Fruit fly (Drosophila melanogaster) whole organism, embryonic: ENCODE measurements around the gene Dok.

Experiments
- ATbp ChIP-seq: fragments of 200-800 bp; sonication (Bioruptor generic); optimal IDR thresholded peaks from 2 replicates; lab custom pipeline; 2017; ENCODE audit warnings: missing biosample characterization, mild to moderate bottlenecking, missing genetic modification characterization, missing genetic modification reagents
- Adf1 ChIP-seq: fragments of 200-800 bp; sonication (Bioruptor generic); IDR thresholded peaks from 2 replicates; pipeline ENCODE4 v1.3.6; 2022; ENCODE audit warnings: missing biosample characterization, missing genetic modification characterization
- Atf6 ChIP-seq: fragments of 200-800 bp; sonication (Bioruptor generic); IDR thresholded peaks from 2 replicates; pipeline ENCODE4 v1.3.6; 2022; ENCODE audit warnings: missing biosample characterization, missing genetic modification characterization
- Awh ChIP-seq: fragments of 200-800 bp; sonication (Bioruptor generic); IDR thresholded peaks from 2 replicates; pipeline ENCODE4, ENCODE4 v1.3.6; 2022; ENCODE audit warnings: missing biosample characterization, missing genetic modification characterization
- Blimp-1 ChIP-seq: fragments of 200-800 bp; sonication (Bioruptor generic); optimal IDR thresholded peaks from 3 replicates; lab custom pipeline; 2018; ENCODE audit warnings: missing biosample characterization, missing genetic modification characterization, mild to moderate bottlenecking, moderate library complexity, missing genetic modification reagents
- CG10147 ChIP-seq: fragments of 200-800 bp; sonication (Bioruptor generic); optimal IDR thresholded peaks from 2 replicates; lab custom pipeline; 2019; ENCODE audit warnings: missing biosample characterization, mild to moderate bottlenecking, missing genetic modification characterization, moderate library complexity
- CG11696 ChIP-seq: fragments of 200-800 bp; sonication (Bioruptor generic); IDR thresholded peaks from 2 replicates; pipeline ENCODE4 v1.3.6; 2022; ENCODE audit warnings: missing biosample characterization, missing genetic modification characterization
- CG12236 ChIP-seq: fragments of 200-800 bp; sonication (Bioruptor generic); optimal IDR thresholded peaks from 2 replicates; lab custom pipeline; 2016; ENCODE audit warnings: missing biosample characterization, missing genetic modification characterization
- CG12299 ChIP-seq: fragments of 200-800 bp; sonication (Bioruptor generic); optimal IDR thresholded peaks from 2 replicates; lab custom pipeline; 2018; ENCODE audit warnings: missing biosample characterization, mild to moderate bottlenecking, missing genetic modification characterization
- CG12391 ChIP-seq: fragments of 200-800 bp; sonication (Bioruptor generic); optimal IDR thresholded peaks from 3 replicates; lab custom pipeline; 2018; ENCODE audit warnings: missing biosample characterization, mild to moderate bottlenecking, missing genetic modification characterization, moderate library complexity
- CG12769 ChIP-seq: fragments of 200-800 bp; sonication (Bioruptor generic); optimal IDR thresholded peaks from 2 replicates; lab custom pipeline; 2019; ENCODE audit warnings: missing biosample characterization, mild to moderate bottlenecking, missing genetic modification characterization, moderate library complexity
- CG15601 ChIP-seq: fragments of 200-800 bp; sonication (Bioruptor generic); optimal IDR thresholded peaks from 3 replicates; lab custom pipeline; 2019; ENCODE audit warnings: missing biosample characterization, mild to moderate bottlenecking, missing genetic modification characterization, moderate library complexity
- CG16815 ChIP-seq: fragments of 200-800 bp; sonication (Bioruptor generic); optimal IDR thresholded peaks from 3 replicates; lab custom pipeline; 2017; ENCODE audit warnings: missing biosample characterization, mild to moderate bottlenecking, missing genetic modification characterization
- CG17912 ChIP-seq: fragments of 200-800 bp; sonication (Bioruptor generic); optimal IDR thresholded peaks from 2 replicates; lab custom pipeline; 2018; ENCODE audit warnings: missing biosample characterization, mild to moderate bottlenecking, missing genetic modification characterization
- CG18476 ChIP-seq: fragments of 200-800 bp; sonication (Bioruptor generic); optimal IDR thresholded peaks from 2 replicates; lab custom pipeline; 2016; ENCODE audit warnings: missing biosample characterization, mild to moderate bottlenecking, missing genetic modification characterization
- CG2875 ChIP-seq: fragments of 200-800 bp; sonication (Bioruptor generic); optimal IDR thresholded peaks from 2 replicates; lab custom pipeline; 2017; ENCODE audit warnings: missing biosample characterization, mild to moderate bottlenecking, missing genetic modification characterization, missing genetic modification reagents
- CG3838 ChIP-seq: fragments of 200-800 bp; sonication (Bioruptor generic); optimal IDR thresholded peaks from 3 replicates; lab custom pipeline; 2016; ENCODE audit warnings: missing biosample characterization, missing genetic modification characterization
- CG43689 ChIP-seq: fragments of 200-800 bp; sonication (Bioruptor generic); IDR thresholded peaks from 2 replicates; pipeline ENCODE4 v1.3.6; 2022; ENCODE audit warnings: missing biosample characterization, missing genetic modification characterization
- CG4820 ChIP-seq: fragments of 200-800 bp; sonication (Bioruptor generic); optimal IDR thresholded peaks from 3 replicates; lab custom pipeline; 2016; ENCODE audit warnings: missing biosample characterization, missing genetic modification characterization
- CG6654 ChIP-seq: fragments of 200-800 bp; sonication (Bioruptor generic); optimal IDR thresholded peaks from 2 replicates; lab custom pipeline; 2017; ENCODE audit warnings: missing biosample characterization, mild to moderate bottlenecking, missing genetic modification characterization
- CG7839 ChIP-seq: fragments of 200-800 bp; sonication (Bioruptor generic); optimal IDR thresholded peaks from 3 replicates; lab custom pipeline; 2018; ENCODE audit warnings: missing biosample characterization, mild to moderate bottlenecking, missing genetic modification characterization, moderate library complexity
- Dip2 ChIP-seq: fragments of 200-800 bp; sonication (Bioruptor generic); IDR thresholded peaks from 2 replicates; pipeline ENCODE4 v1.3.6; 2022; ENCODE audit warnings: missing biosample characterization, missing genetic modification characterization
- Hand ChIP-seq: fragments of 200-800 bp; sonication (Bioruptor generic); optimal IDR thresholded peaks from 2 replicates; lab custom pipeline; 2017; ENCODE audit warnings: mild to moderate bottlenecking, missing biosample characterization, missing genetic modification reagents, missing genetic modification characterization
- HmgZ ChIP-seq: fragments of 200-800 bp; sonication (Bioruptor generic); optimal IDR thresholded peaks from 2 replicates; lab custom pipeline; 2018; ENCODE audit warnings: missing biosample characterization, mild to moderate bottlenecking, missing genetic modification characterization
- Hmr ChIP-seq: fragments of 200-800 bp; sonication (Bioruptor generic); optimal IDR thresholded peaks from 3 replicates; lab custom pipeline; 2017; ENCODE audit warnings: mild to moderate bottlenecking, missing biosample characterization, missing genetic modification reagents, missing genetic modification characterization
- Max ChIP-seq: fragments of 200-800 bp; sonication (Bioruptor generic); optimal IDR thresholded peaks from 2 replicates; lab custom pipeline; 2016; ENCODE audit warnings: missing biosample characterization, mild to moderate bottlenecking, missing genetic modification characterization
- NC2β ChIP-seq: fragments of 200-800 bp; sonication (Bioruptor generic); optimal IDR thresholded peaks from 2 replicates; lab custom pipeline; 2016; ENCODE audit warnings: missing biosample characterization, missing genetic modification characterization
- Oli ChIP-seq: fragments of 200-800 bp; sonication (Bioruptor generic); optimal IDR thresholded peaks from 2 replicates; lab custom pipeline; 2018; ENCODE audit warnings: missing biosample characterization, mild to moderate bottlenecking, missing genetic modification characterization, moderate library complexity
- Opbp ChIP-seq: fragments of 200-800 bp; sonication (Bioruptor generic); IDR thresholded peaks from 3 replicates; pipeline ENCODE4 v1.3.6; 2022; ENCODE audit warnings: missing biosample characterization, missing genetic modification characterization; ENCODE audit not compliant: partially characterized antibody
- Pdp1 ChIP-seq, 2 experiments: fragments of 200-800 bp; sonication (Bioruptor generic); optimal IDR thresholded peaks; 3 replicates each; lab custom pipeline; 2016; ENCODE audit warnings: missing biosample characterization in 2 of 2, missing genetic modification characterization in 2 of 2, mild to moderate bottlenecking in 1 of 2, moderate library complexity in 1 of 2
- Ptx1 ChIP-seq: fragments of 200-800 bp; sonication (Bioruptor generic); IDR thresholded peaks from 2 replicates; pipeline ENCODE4 v1.3.6; 2022; ENCODE audit warnings: missing biosample characterization, missing genetic modification characterization
- Sox100B ChIP-seq: fragments of 200-800 bp; sonication (Bioruptor generic); optimal IDR thresholded peaks from 3 replicates; lab custom pipeline; 2018; ENCODE audit warnings: missing biosample characterization, mild to moderate bottlenecking, missing genetic modification characterization
- Spps ChIP-seq: fragments of 200-800 bp; sonication (Bioruptor generic); optimal IDR thresholded peaks from 2 replicates; lab custom pipeline; 2018; ENCODE audit warnings: missing biosample characterization, mild to moderate bottlenecking, missing genetic modification characterization
- Tbp ChIP-seq: fragments of >200 bp; optimal IDR thresholded peaks from 2 replicates; lab custom pipeline; 2018; ENCODE audit warnings: missing biosample characterization, missing genetic modification characterization
- amos ChIP-seq: fragments of 200-800 bp; sonication (Bioruptor generic); IDR thresholded peaks from 2 replicates; pipeline ENCODE4 v1.3.6; 2022; ENCODE audit warnings: missing biosample characterization, missing genetic modification characterization; ENCODE audit not compliant: partially characterized antibody
- bab2 ChIP-seq: fragments of 200-800 bp; sonication (Bioruptor generic); optimal IDR thresholded peaks from 2 replicates; lab custom pipeline; 2016; ENCODE audit warnings: missing biosample characterization, missing genetic modification characterization
- bsh ChIP-seq, 2 experiments: fragments of 200-800 bp; sonication (Bioruptor generic); optimal IDR thresholded peaks; 2 replicates each; lab custom pipeline; 2017 to 2018; ENCODE audit warnings: mild to moderate bottlenecking in 2 of 2, missing biosample characterization in 2 of 2, missing genetic modification characterization in 2 of 2, moderate library complexity in 1 of 2
- chn ChIP-seq: fragments of 200-800 bp; sonication (Bioruptor generic); optimal IDR thresholded peaks from 2 replicates; lab custom pipeline; 2016; ENCODE audit warnings: missing biosample characterization, missing genetic modification characterization
- ci ChIP-seq: fragments of 200-800 bp; sonication (Bioruptor generic); IDR thresholded peaks from 3 replicates; pipeline ENCODE4 v1.3.6; 2022; ENCODE audit warnings: missing biosample characterization, missing genetic modification characterization
- en ChIP-seq: fragments of 200-800 bp; sonication (Bioruptor generic); optimal IDR thresholded peaks from 2 replicates; lab custom pipeline; 2016; ENCODE audit warnings: missing biosample characterization, missing genetic modification characterization
- gcm ChIP-seq: fragments of 200-800 bp; sonication (Bioruptor generic); optimal IDR thresholded peaks from 2 replicates; lab custom pipeline; 2019; ENCODE audit warnings: missing biosample characterization, mild to moderate bottlenecking, missing genetic modification characterization, moderate library complexity
- ind ChIP-seq: fragments of 200-800 bp; sonication (Bioruptor generic); optimal IDR thresholded peaks from 3 replicates; lab custom pipeline; 2016; ENCODE audit warnings: missing biosample characterization, missing genetic modification characterization
- insv ChIP-seq, 2 experiments: fragments of 200-800 bp; sonication (Bioruptor generic); optimal IDR thresholded peaks; 3 replicates each; lab custom pipeline; 2016 to 2018; ENCODE audit warnings: missing biosample characterization in 2 of 2, missing genetic modification characterization in 2 of 2
- nau ChIP-seq: fragments of 200-800 bp; sonication (Bioruptor generic); optimal IDR thresholded peaks from 3 replicates; lab custom pipeline; 2017; ENCODE audit warnings: missing biosample characterization, mild to moderate bottlenecking, missing genetic modification characterization, missing genetic modification reagents
- nerfin-2 ChIP-seq: fragments of 200-800 bp; sonication (Bioruptor generic); IDR thresholded peaks from 2 replicates; pipeline ENCODE4 v1.3.6; 2022; ENCODE audit warnings: missing biosample characterization, missing genetic modification characterization; ENCODE audit not compliant: partially characterized antibody
- odd ChIP-seq: fragments of 200-800 bp; sonication (Bioruptor generic); optimal IDR thresholded peaks from 2 replicates; lab custom pipeline; 2017; ENCODE audit warnings: missing biosample characterization, mild to moderate bottlenecking, missing genetic modification characterization
- repo ChIP-seq: fragments of 200-800 bp; sonication (Bioruptor generic); optimal IDR thresholded peaks from 2 replicates; lab custom pipeline; 2016; ENCODE audit warnings: missing biosample characterization, missing genetic modification characterization
- usp ChIP-seq: fragments of >200 bp; optimal IDR thresholded peaks from 2 replicates; lab custom pipeline; 2017; ENCODE audit warnings: missing biosample characterization, missing genetic modification characterization
- wek ChIP-seq: fragments of 200-800 bp; sonication (Bioruptor generic); optimal IDR thresholded peaks from 3 replicates; lab custom pipeline; 2018; ENCODE audit warnings: missing biosample characterization, mild to moderate bottlenecking, missing genetic modification characterization, moderate library complexity
- zfh1 ChIP-seq: fragments of 200-800 bp; sonication (Bioruptor generic); IDR thresholded peaks from 3 replicates; pipeline ENCODE4 v1.3.6; 2022; ENCODE audit warnings: missing biosample characterization, missing genetic modification characterization

Dok gene

dm6 chrX:7302329-7302728 is 21.7 kb upstream of the Dok start (continued):
- TF ChIP-seq CG43689 (GFP tag; lab: Robert Waterston, UW): no peak
- no peak for TF ChIP-seq CG12236
- no peak for TF ChIP-seq gcm (GFP tag; lab: Kevin White, UChicago)
- no peak for TF ChIP-seq Hand
- TF ChIP-seq ATbp (GFP tag; lab: Kevin White, UChicago): peak; percentile 11
- TF ChIP-seq ci (GFP tag; lab: Robert Waterston, UW): 0 out of 3 replicates have a peak, but pooled peaks have one; percentile 42
- TF ChIP-seq usp: no peak
- no peak for TF ChIP-seq nau (GFP tag; lab: Kevin White, UChicago)
- TF ChIP-seq repo: no peak
- TF ChIP-seq insv (GFP tag; optimal IDR thresholded peaks at IDR 0.05; lab: Kevin White, UChicago): no peak
- TF ChIP-seq Oli (tag; lab: Kevin White, UChicago): peak; percentile 22
- TF ChIP-seq CG7839: peak; percentile 28
- no peak for TF ChIP-seq Awh (GFP tag; lab: Robert Waterston, UW)
- no peak for TF ChIP-seq Atf6
- no peak for TF ChIP-seq Opbp (GFP tag; lab: Robert Waterston, UW)
- no peak for TF ChIP-seq nerfin-2 (GFP tag; lab: Robert Waterston, UW)
- TF ChIP-seq wek: no peak
- TF ChIP-seq amos (GFP tag; lab: Robert Waterston, UW): no peak
- TF ChIP-seq Spps (tag; lab: Kevin White, UChicago): peak; percentile 29
- TF ChIP-seq ind (GFP tag; lab: Kevin White, UChicago): peak; percentile 2
- peak; percentile 53 for TF ChIP-seq CG15601 (tag; lab: Kevin White, UChicago)
- no peak for TF ChIP-seq chn (GFP tag; lab: Kevin White, UChicago)
- TF ChIP-seq NC2β: no peak
- no peak for TF ChIP-seq CG10147 (GFP tag; lab: Kevin White, UChicago)
- TF ChIP-seq Blimp-1 (GFP tag; lab: Kevin White, UChicago): peak; percentile 45
- no peak for TF ChIP-seq CG12769
- TF ChIP-seq Pdp1 (GFP tag; optimal IDR thresholded peaks at IDR 0.05; lab: Kevin White, UChicago): peak in 1 of 2 experiments; percentile 2
- no peak for TF ChIP-seq Dip2 (GFP tag; lab: Robert Waterston, UW)
- TF ChIP-seq zfh1 (GFP tag; lab: Robert Waterston, UW): peak; percentile 65; the same call in 2 of the 3 replicates
- no peak for TF ChIP-seq Adf1
- TF ChIP-seq CG12391 (tag; lab: Kevin White, UChicago): peak; percentile 29
- peak; percentile 42; the same call in 1 of the 2 replicates for TF ChIP-seq Ptx1 (GFP tag; lab: Robert Waterston, UW)
- no peak for TF ChIP-seq CG3838 (GFP tag; lab: Kevin White, UChicago)
- no peak for TF ChIP-seq en (GFP tag; lab: Kevin White, UChicago)
- TF ChIP-seq CG2875 (GFP tag; lab: Kevin White, UChicago): peak; percentile 16
- no peak for TF ChIP-seq Max (GFP tag; lab: Kevin White, UChicago)
- peak; percentile 20 for TF ChIP-seq CG16815
- TF ChIP-seq bab2 (GFP tag; lab: Kevin White, UChicago): no peak
- no peak for TF ChIP-seq CG12299
- TF ChIP-seq Tbp: no peak
- no peak for TF ChIP-seq CG17912
- no peak for TF ChIP-seq Hmr (GFP tag; lab: Kevin White, UChicago)
- TF ChIP-seq bsh (GFP tag; optimal IDR thresholded peaks at IDR 0.05; lab: Kevin White, UChicago): peak; percentile 70 to 84
- no peak for TF ChIP-seq odd (GFP tag; lab: Kevin White, UChicago)
- no peak for TF ChIP-seq Sox100B (GFP tag; lab: Kevin White, UChicago)
- no peak for TF ChIP-seq CG6654 (GFP tag; lab: Kevin White, UChicago)
- no peak for TF ChIP-seq CG18476
- TF ChIP-seq HmgZ (tag; lab: Kevin White, UChicago): no peak
- TF ChIP-seq CG11696 (GFP tag; lab: Robert Waterston, UW): no peak
- peak; percentile 7 for TF ChIP-seq CG4820 (GFP tag; lab: Kevin White, UChicago)
